ENCODE assay signal across 2 fruit fly cellular contexts in the genomic region with DNA sequence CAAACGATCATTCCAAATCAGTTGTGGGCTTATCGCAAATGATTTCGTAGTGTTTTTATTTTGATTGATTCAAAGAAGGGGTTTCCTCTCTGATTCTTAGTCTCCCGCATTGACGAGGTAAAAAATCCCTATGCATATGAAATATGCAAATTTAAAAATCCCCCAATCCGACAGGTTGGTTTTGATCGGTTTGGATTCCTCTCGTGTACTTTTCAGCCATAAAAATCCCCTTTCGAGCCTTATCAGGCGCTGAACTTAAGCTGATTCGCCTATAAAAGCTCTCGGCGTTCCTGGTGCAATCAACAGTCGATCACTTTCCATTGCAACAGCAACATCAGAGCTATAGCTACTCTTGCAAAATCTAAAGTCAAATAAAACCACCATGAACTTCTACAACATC.
TF ChIP-seq lines count a peak whose summit lies in the region.

Gene CecA2, plus strand, starts transcription at position 301 of the 400 bp plus-strand sequence.

- TF ChIP-seq CTCF in whole organism, embryonic (GFP tag; optimal IDR thresholded peaks at IDR 0.05; lab: Kevin White, UChicago) = no peak

TF ChIP-seq in whole organism, embryonic, 481 proteins besides CTCF, POLR2A, EP300 and RAD21:
- TF ChIP-seq lov (optimal IDR thresholded peaks at IDR 0.05; lab: Kevin White, UChicago) (no peak), lov (GFP tag; IDR thresholded peaks at IDR 0.05; lab: Robert Waterston, UW) (0 out of 3 replicates have a peak, but pooled peaks have one; percentile 10), knrl (GFP tag; IDR thresholded peaks at IDR 0.05; lab: Robert Waterston, UW; ENCODE audit: partially characterized antibody) (no peak)

TF ChIP-seq in whole organism, wandering third instar larva, 38 proteins besides CTCF, POLR2A, EP300 and RAD21:
- TF ChIP-seq Rel (GFP tag; optimal IDR thresholded peaks at IDR 0.05; lab: Kevin White, UChicago) (no peak), Rel (tag; optimal IDR thresholded peaks at IDR 0.05; lab: Kevin White, UChicago) (peak; percentile 72), Mio (GFP tag; optimal IDR thresholded peaks at IDR 0.05; lab: Kevin White, UChicago) (no peak)
